Worm (Caenorhabditis elegans): Measurements from ENCODE around the gene fkh-3.
A peak's percentile ranks its signal among the peaks of the same experiment; 100 is the strongest.

fkh-3 gene

DNA sequence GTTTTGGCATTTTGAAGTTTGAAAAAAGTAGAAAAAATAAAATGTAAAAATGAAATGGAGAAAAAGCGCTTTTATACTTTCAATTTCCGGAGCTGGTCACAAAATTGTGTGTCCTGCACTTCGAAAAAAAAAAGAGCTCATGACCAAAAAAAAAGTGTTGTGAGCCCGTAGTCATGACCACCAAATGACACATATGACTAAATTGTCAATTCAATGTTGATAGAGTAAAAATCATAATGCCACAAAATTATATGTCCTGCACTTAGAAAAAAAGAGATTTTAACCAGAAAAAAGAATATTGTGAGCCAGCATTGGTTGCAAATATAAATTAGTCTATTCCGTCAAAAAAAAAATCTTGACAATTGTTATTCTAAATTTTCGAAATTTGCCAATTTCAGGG lies 24.0 kb downstream of the fkh-3 start, which contains the start of gene F02C12.2:
Gene F02C12.2, minus strand, starts transcription at position 101 of the 400 bp plus-strand sequence.
- TF ChIP-seq unc-62 (GFP tag; optimal IDR thresholded peaks at IDR 0.05 in 1 of 2): peak in 1 of 2 experiments; percentile 3
- no peak for TF ChIP-seq unc-62 (tag; optimal IDR thresholded peaks at IDR 0.05)
- no peak for TF ChIP-seq spr-3 (GFP tag; optimal IDR thresholded peaks at IDR 0.05)

DNA sequence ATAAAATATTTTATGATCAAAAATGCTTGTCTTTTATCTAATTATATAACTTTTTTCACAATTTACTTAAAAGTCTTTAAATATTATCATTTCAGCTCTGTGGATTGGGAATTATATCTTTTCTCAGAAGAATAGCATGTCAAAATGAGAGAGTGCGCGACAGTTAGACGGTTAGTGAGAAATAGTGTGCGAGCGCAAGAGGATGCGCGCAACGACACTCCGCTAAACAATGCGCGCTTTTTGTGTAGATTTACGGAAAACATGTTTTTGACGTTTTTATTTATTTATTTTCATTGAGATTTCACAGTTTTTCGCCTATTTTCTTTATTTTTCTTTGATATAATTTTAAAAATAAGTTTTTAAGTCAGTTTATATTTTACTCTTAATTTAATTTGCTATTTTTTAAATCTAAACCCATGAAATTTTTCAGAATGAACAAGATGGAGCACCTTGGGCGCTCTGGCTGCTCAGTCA lies 26.7 kb downstream of the fkh-3 start, which contains the start of gene F02C12.3:
Gene F02C12.3, plus strand, starts transcription at position 424 of the 474 bp plus-strand sequence.
- peak; percentile 57 for TF ChIP-seq rbr-2 (tag; optimal IDR thresholded peaks at IDR 0.05)
- TF ChIP-seq Y5F2A.4 (GFP tag; optimal IDR thresholded peaks at IDR 0.05): no peak
- TF ChIP-seq daf-8 (GFP tag; IDR thresholded peaks at IDR 0.05): no peak
- TF ChIP-seq egl-27 (tag; optimal IDR thresholded peaks at IDR 0.05): no peak
- TF ChIP-seq ces-1 (GFP tag; optimal IDR thresholded peaks at IDR 0.05): no peak
- peak; percentile 63 for TF ChIP-seq zip-2 (tag; optimal IDR thresholded peaks at IDR 0.05)
- TF ChIP-seq lir-3 (tag; optimal IDR thresholded peaks at IDR 0.05): no peak
- TF ChIP-seq dpl-1 (GFP tag; optimal IDR thresholded peaks at IDR 0.05): peak; percentile 68
- TF ChIP-seq D1046.2 (GFP tag; IDR thresholded peaks at IDR 0.05): no peak
- no peak for TF ChIP-seq Y75B8A.6 (GFP tag; IDR thresholded peaks at IDR 0.05)
- TF ChIP-seq nhr-77 (tag; optimal IDR thresholded peaks at IDR 0.05): no peak
- TF ChIP-seq ama-1 (optimal IDR thresholded peaks at IDR 0.05): no peak
- TF ChIP-seq tra-1 (GFP tag; IDR thresholded peaks at IDR 0.05): no peak
- no peak for TF ChIP-seq vab-7 (GFP tag; IDR thresholded peaks at IDR 0.05)
- TF ChIP-seq saeg-2 (GFP tag; IDR thresholded peaks at IDR 0.05): no peak
- peak; percentile 55 for TF ChIP-seq nhr-28 (tag; optimal IDR thresholded peaks at IDR 0.05)
- TF ChIP-seq hlh-30 (tag; optimal IDR thresholded peaks at IDR 0.05; ENCODE audit: insufficient read depth): peak; percentile 74
- no peak for TF ChIP-seq lin-13 (GFP tag; optimal IDR thresholded peaks at IDR 0.05)
- no peak for TF ChIP-seq daf-12 (tag; optimal IDR thresholded peaks at IDR 0.05)
- TF ChIP-seq ZK546.5 (tag; optimal IDR thresholded peaks at IDR 0.05): no peak
- TF ChIP-seq lin-15B (tag; optimal IDR thresholded peaks at IDR 0.05): no peak
- no peak for TF ChIP-seq php-3 (GFP tag; IDR thresholded peaks at IDR 0.05)
- no peak for TF ChIP-seq madf-5 (GFP tag; IDR thresholded peaks at IDR 0.05)
- TF ChIP-seq daf-19 (GFP tag; conservative IDR thresholded peaks at IDR 0.05): no peak
- TF ChIP-seq pha-4 (GFP tag; IDR thresholded peaks at IDR 0.05): peak; percentile 56; the same call in 1 of the 2 replicates
- no peak for TF ChIP-seq pha-4 (tag; optimal IDR thresholded peaks at IDR 0.05)
- no peak for TF ChIP-seq tag-97 (GFP tag; IDR thresholded peaks at IDR 0.05)
- peak; percentile 77 for TF ChIP-seq dve-1 (tag; optimal IDR thresholded peaks at IDR 0.05; ENCODE audit: insufficient read depth)
- no peak for TF ChIP-seq fos-1 (tag; optimal IDR thresholded peaks at IDR 0.05)
- no peak for TF ChIP-seq Y105C5A.15 (GFP tag; IDR thresholded peaks at IDR 0.05)
- TF ChIP-seq nhr-237 (tag; optimal IDR thresholded peaks at IDR 0.05): no peak
- TF ChIP-seq ceh-20 (GFP tag; IDR thresholded peaks at IDR 0.05): no peak
- no peak for TF ChIP-seq dmd-8 (GFP tag; IDR thresholded peaks at IDR 0.05)
- TF ChIP-seq lin-38 (GFP tag; IDR thresholded peaks at IDR 0.05): no peak
- no peak for TF ChIP-seq nhr-111 (GFP tag; optimal IDR thresholded peaks at IDR 0.05)
- no peak for TF ChIP-seq gei-8 (GFP tag; optimal IDR thresholded peaks at IDR 0.05)
- TF ChIP-seq nhr-48 (tag; optimal IDR thresholded peaks at IDR 0.05): peak; percentile 52
- TF ChIP-seq duxl-1 (tag; optimal IDR thresholded peaks at IDR 0.05; ENCODE audit: poor library complexity): peak; percentile 22
- TF ChIP-seq set-16 (GFP tag; IDR thresholded peaks at IDR 0.05): no peak
- TF ChIP-seq zag-1 (tag; optimal IDR thresholded peaks at IDR 0.05): no peak
- TF ChIP-seq arid-1 (GFP tag; conservative IDR thresholded peaks at IDR 0.05): no peak
- TF ChIP-seq ztf-11 (tag; optimal IDR thresholded peaks at IDR 0.05): no peak
- TF ChIP-seq nhr-76 (tag; optimal IDR thresholded peaks at IDR 0.05): no peak
- TF ChIP-seq hmg-1.1 (GFP tag; IDR thresholded peaks at IDR 0.05): peak; percentile 77
- no peak for TF ChIP-seq spr-1 (tag; optimal IDR thresholded peaks at IDR 0.05)
- peak in 1 of 2 experiments; percentile 16 for TF ChIP-seq mdl-1 (tag; optimal IDR thresholded peaks at IDR 0.05)
- TF ChIP-seq zfp-3 (GFP tag; conservative IDR thresholded peaks at IDR 0.05): no peak
- TF ChIP-seq ceh-82 (tag; optimal IDR thresholded peaks at IDR 0.05): no peak

Data from whole organism, L4 larva.